Worm (Caenorhabditis elegans) whole organism, L1 larva: ENCODE measurements around the gene C35D6.13.
"Not testable (repeated sequence)": the region's sequence is repeated elsewhere in the genome, so short reads cannot be mapped to it uniquely, and the experiment has no call there.

Source experiments
- C16A3.4 ChIP-seq: fragments of 150-350 bp; optimal IDR thresholded peaks from 2 replicates; lab custom pipeline; 2014; ENCODE audit warnings: missing biosample characterization, missing genetic modification characterization
- C34B4.2 ChIP-seq: sonication (generic microtip); optimal IDR thresholded peaks from 2 replicates; lab custom pipeline; 2017; ENCODE audit warnings: mild to moderate bottlenecking, missing genetic modification characterization, missing compliant biosample characterization
- F16B12.6 ChIP-seq: fragments of 150-350 bp; optimal IDR thresholded peaks from 2 replicates; lab custom pipeline; 2014; ENCODE audit warnings: missing biosample characterization, missing genetic modification characterization
- alr-1 ChIP-seq: fragments of 200-800 bp; sonication (Bioruptor generic); optimal IDR thresholded peaks from 2 replicates; lab custom pipeline; 2018; ENCODE audit warnings: borderline replicate concordance, mild to moderate bottlenecking, missing genetic modification characterization, missing compliant biosample characterization
- aly-2 ChIP-seq: fragments of 150-350 bp; optimal IDR thresholded peaks from 2 replicates; lab custom pipeline; 2014; ENCODE audit warnings: missing biosample characterization, missing genetic modification characterization
- ama-1 ChIP-seq: fragments of 150-350 bp; optimal IDR thresholded peaks from 2 replicates; lab custom pipeline; 2014
- ceh-63 ChIP-seq: fragments of 200-800 bp; sonication (Bioruptor generic); optimal IDR thresholded peaks from 2 replicates; lab custom pipeline; 2018; ENCODE audit warnings: mild to moderate bottlenecking, missing genetic modification characterization, missing compliant biosample characterization
- ceh-8 ChIP-seq: fragments of 200-800 bp; sonication (Bioruptor generic); optimal IDR thresholded peaks from 2 replicates; lab custom pipeline; 2018; ENCODE audit warnings: mild to moderate bottlenecking, missing genetic modification characterization, moderate library complexity, missing compliant biosample characterization
- ceh-88 ChIP-seq: fragments of 200-800 bp; sonication (Bioruptor generic); IDR thresholded peaks from 2 replicates; pipeline ENCODE4 v1.3.6; 2022; ENCODE audit warnings: missing genetic modification characterization, missing compliant biosample characterization
- dsc-1 ChIP-seq: sonication (generic microtip); optimal IDR thresholded peaks from 2 replicates; lab custom pipeline; 2016; ENCODE audit warnings: mild to moderate bottlenecking, missing genetic modification characterization, missing compliant biosample characterization
- efl-3 ChIP-seq: fragments of 200-800 bp; sonication (Bioruptor generic); optimal IDR thresholded peaks from 2 replicates; lab custom pipeline; 2018; ENCODE audit warnings: mild to moderate bottlenecking, missing genetic modification characterization, missing compliant biosample characterization
- egl-27 ChIP-seq, 2 experiments: fragments of 150-350 bp in 1 of 2; sonication (generic microtip); optimal IDR thresholded peaks; 3 replicates each; lab custom pipeline; 2017 to 2018; ENCODE audit warnings: missing biosample characterization in 2 of 2, missing genetic modification characterization in 2 of 2, missing genetic modification reagents in 2 of 2
- elt-2 ChIP-seq: sonication (generic microtip); optimal IDR thresholded peaks from 2 replicates; lab custom pipeline; 2016; ENCODE audit warnings: missing genetic modification characterization, mild to moderate bottlenecking, inconsistent platforms, missing compliant biosample characterization, missing genetic modification reagents
- fkh-8 ChIP-seq: sonication (generic microtip); optimal IDR thresholded peaks from 2 replicates; lab custom pipeline; 2016; ENCODE audit warnings: mild to moderate bottlenecking, missing genetic modification characterization, missing compliant biosample characterization
- hlh-17 ChIP-seq: fragments of 200-800 bp; sonication (Bioruptor generic); optimal IDR thresholded peaks from 2 replicates; lab custom pipeline; 2018; ENCODE audit warnings: missing genetic modification characterization, mild to moderate bottlenecking, missing compliant biosample characterization, moderate library complexity, borderline replicate concordance
- hpl-2 ChIP-seq: fragments of 150-350 bp; optimal IDR thresholded peaks from 2 replicates; lab custom pipeline; 2014; ENCODE audit warnings: missing biosample characterization, missing genetic modification reagents, missing genetic modification characterization
- jun-1 ChIP-seq: fragments of 150-350 bp; optimal IDR thresholded peaks from 2 replicates; lab custom pipeline; 2014; ENCODE audit warnings: missing biosample characterization, missing genetic modification reagents, missing genetic modification characterization
- lin-14 ChIP-seq: fragments of 200-800 bp; sonication (Bioruptor generic); optimal IDR thresholded peaks from 2 replicates; lab custom pipeline; 2018; ENCODE audit warnings: mild to moderate bottlenecking, missing genetic modification characterization, moderate library complexity, missing compliant biosample characterization
- lir-3 ChIP-seq: sonication (generic microtip); optimal IDR thresholded peaks from 2 replicates; lab custom pipeline; 2016; ENCODE audit warnings: mild to moderate bottlenecking, missing genetic modification characterization, moderate library complexity, missing compliant biosample characterization; ENCODE audit not compliant: poor library complexity
- mef-2 ChIP-seq: fragments of 150-350 bp; optimal IDR thresholded peaks from 2 replicates; lab custom pipeline; 2014; ENCODE audit warnings: missing biosample characterization, missing genetic modification characterization
- nhr-11 ChIP-seq: fragments of 150-350 bp; optimal IDR thresholded peaks from 2 replicates; lab custom pipeline; 2014; ENCODE audit warnings: missing biosample characterization, missing genetic modification characterization
- nhr-12 ChIP-seq: sonication (generic microtip); optimal IDR thresholded peaks from 2 replicates; lab custom pipeline; 2017; ENCODE audit warnings: missing biosample characterization, missing genetic modification characterization
- nhr-19 ChIP-seq: fragments of 200-800 bp; sonication (Bioruptor generic); conservative IDR thresholded peaks from 2 replicates; pipeline ENCODE4 v1.3.6; 2022; ENCODE audit warnings: missing genetic modification characterization, missing compliant biosample characterization
- nhr-20 ChIP-seq: sonication (generic microtip); optimal IDR thresholded peaks from 2 replicates; lab custom pipeline; 2016; ENCODE audit warnings: mild to moderate bottlenecking, missing genetic modification characterization, missing compliant biosample characterization
- nhr-47 ChIP-seq: sonication (generic microtip); optimal IDR thresholded peaks from 2 replicates; lab custom pipeline; 2016; ENCODE audit warnings: mild to moderate bottlenecking, missing genetic modification characterization, moderate library complexity, missing compliant biosample characterization
- nhr-71 ChIP-seq: sonication (generic microtip); optimal IDR thresholded peaks from 2 replicates; lab custom pipeline; 2016; ENCODE audit warnings: mild to moderate bottlenecking, missing genetic modification characterization, moderate library complexity, missing compliant biosample characterization
- nhr-76 ChIP-seq: sonication (generic microtip); optimal IDR thresholded peaks from 2 replicates; lab custom pipeline; 2017; ENCODE audit warnings: missing biosample characterization, missing genetic modification characterization
- nhr-84 ChIP-seq: sonication (generic microtip); optimal IDR thresholded peaks from 2 replicates; lab custom pipeline; 2017; ENCODE audit warnings: missing biosample characterization, missing genetic modification characterization
- nhr-85 ChIP-seq: sonication (generic microtip); peaks from one replicate; lab custom pipeline; 2016; ENCODE audit warnings: missing genetic modification characterization, inconsistent platforms, missing compliant biosample characterization
- nhr-90 ChIP-seq: sonication (generic microtip); optimal IDR thresholded peaks from 2 replicates; lab custom pipeline; 2016; ENCODE audit warnings: mild to moderate bottlenecking, missing genetic modification characterization, missing compliant biosample characterization; ENCODE audit not compliant: poor library complexity
- pag-3 ChIP-seq: sonication (generic microtip); optimal IDR thresholded peaks from 2 replicates; lab custom pipeline; 2017; ENCODE audit warnings: missing genetic modification characterization, mild to moderate bottlenecking, missing compliant biosample characterization, antibody characterized with exemption, borderline replicate concordance; ENCODE audit not compliant: insufficient read depth
- pqm-1 ChIP-seq: sonication (generic microtip); optimal IDR thresholded peaks from 3 replicates; lab custom pipeline; 2017; ENCODE audit warnings: missing biosample characterization, missing genetic modification characterization
- rnt-1 ChIP-seq: sonication (generic microtip); optimal IDR thresholded peaks from 2 replicates; lab custom pipeline; 2016; ENCODE audit warnings: mild to moderate bottlenecking, missing genetic modification characterization, moderate library complexity, missing compliant biosample characterization
- snu-23 ChIP-seq: sonication (generic microtip); optimal IDR thresholded peaks from 2 replicates; lab custom pipeline; 2016; ENCODE audit warnings: missing genetic modification characterization, missing compliant biosample characterization
- swsn-7 ChIP-seq: sonication (generic microtip); optimal IDR thresholded peaks from 2 replicates; lab custom pipeline; 2016; ENCODE audit warnings: missing genetic modification characterization, missing compliant biosample characterization
- tlp-1 ChIP-seq: fragments of 150-350 bp; optimal IDR thresholded peaks from 2 replicates; lab custom pipeline; 2014; ENCODE audit warnings: missing biosample characterization, missing genetic modification characterization
- unc-62 ChIP-seq: fragments of 150-350 bp; optimal IDR thresholded peaks from 2 replicates; lab custom pipeline; 2014; ENCODE audit warnings: missing biosample characterization, missing genetic modification reagents, missing genetic modification characterization
- unc-86 ChIP-seq: sonication (generic microtip); optimal IDR thresholded peaks from 2 replicates; lab custom pipeline; 2016; ENCODE audit warnings: missing genetic modification characterization, missing compliant biosample characterization
- xbp-1 ChIP-seq: sonication (generic microtip); optimal IDR thresholded peaks from 2 replicates; lab custom pipeline; 2016; ENCODE audit warnings: missing genetic modification characterization, missing compliant biosample characterization
- ztf-4 ChIP-seq: fragments of 150-350 bp; optimal IDR thresholded peaks from 2 replicates; lab custom pipeline; 2014; ENCODE audit warnings: missing biosample characterization, missing genetic modification characterization

The C35D6.13 gene

ce11 chrIV:16307925-16308324 lies 28.9 kb upstream of the C35D6.13 start, which contains the start of gene rac-2:
Gene rac-2, plus strand, starts transcription at chrIV:16308225.
- not testable (repeated sequence) for TF ChIP-seq rnt-1 (tag; lab: Kevin White, UChicago); unc-62 (GFP tag; lab: Kevin White, UChicago); nhr-47 (tag; lab: Kevin White, UChicago)

ce11 chrIV:16310103-16310502 lies 26.7 kb upstream of the C35D6.13 start:
- TF ChIP-seq C16A3.4 (no peak), jun-1 (tag; lab: Kevin White, UChicago) (no peak), aly-2 (no peak), egl-27 (tag; optimal IDR thresholded peaks at IDR 0.05; lab: Kevin White, UChicago) (no peak), nhr-12 (tag; lab: Kevin White, UChicago) (no peak), nhr-71 (no peak), ztf-4 (tag; lab: Kevin White, UChicago) (no peak), pag-3 (tag; lab: Kevin White, UChicago) (no peak), tlp-1 (tag; lab: Kevin White, UChicago) (no peak), nhr-47 (tag; lab: Kevin White, UChicago) (no peak), pqm-1 (tag; lab: Kevin White, UChicago) (no peak), fkh-8 (tag; lab: Kevin White, UChicago) (no peak), nhr-90 (no peak), snu-23 (GFP tag; lab: Kevin White, UChicago) (no peak), swsn-7 (tag; lab: Kevin White, UChicago) (no peak), ama-1 (no peak), hlh-17 (no peak), unc-86 (tag; lab: Kevin White, UChicago) (no peak)

- TF ChIP-seq lir-3 (tag; lab: Kevin White, UChicago) (no peak), nhr-84 (tag; lab: Kevin White, UChicago) (no peak), nhr-47 (tag; lab: Kevin White, UChicago) (no peak), ztf-4 (tag; lab: Kevin White, UChicago) (no peak), nhr-11 (tag; lab: Kevin White, UChicago) (no peak), C34B4.2 (tag; lab: Kevin White, UChicago) (no peak), F16B12.6 (tag; lab: Kevin White, UChicago) (no peak), alr-1 (tag; lab: Kevin White, UChicago) (no peak), xbp-1 (tag; lab: Kevin White, UChicago) (no peak)
Measured at ce11 chrIV:16320410-16320809, 16.4 kb upstream of the C35D6.13 start, which contains the start of gene K03D3.5. Gene K03D3.5, minus strand, starts transcription at chrIV:16320510.

ce11 chrIV:16320866-16321265 lies 16.0 kb upstream of the C35D6.13 start, which contains the start of gene srz-61:
Gene srz-61, plus strand, starts transcription at chrIV:16321166.
- TF ChIP-seq nhr-20 (tag; lab: Kevin White, UChicago) (no peak), nhr-76 (tag; lab: Kevin White, UChicago) (no peak), F16B12.6 (tag; lab: Kevin White, UChicago) (no peak), mef-2 (tag; lab: Kevin White, UChicago) (no peak), ceh-88 (GFP tag; lab: Robert Waterston, UW) (no peak), hpl-2 (GFP tag; lab: Kevin White, UChicago) (no peak), dsc-1 (no peak), nhr-19 (GFP tag; lab: Robert Waterston, UW) (no peak), efl-3 (GFP tag; lab: Kevin White, UChicago) (no peak), elt-2 (no peak), ceh-8 (GFP tag; lab: Kevin White, UChicago) (no peak), nhr-85 (tag; lab: Kevin White, UChicago) (no peak), ceh-63 (GFP tag; lab: Kevin White, UChicago) (no peak), fkh-8 (tag; lab: Kevin White, UChicago) (no peak), C34B4.2 (tag; lab: Kevin White, UChicago) (no peak), lin-14 (GFP tag; lab: Kevin White, UChicago) (no peak)
- TF ChIP-seq, all 84 proteins: peak for 0
